Worm (Caenorhabditis elegans) whole organism, midembryonic: ENCODE measurements around the gene gpd-2.

Experiments used
- T22C8.4 ChIP-seq: fragments of 200-800 bp; sonication (Bioruptor generic); IDR thresholded peaks from 2 replicates; pipeline ENCODE4 v1.3.6; 2022; ENCODE audit warnings: missing genetic modification characterization, missing compliant biosample characterization
- cog-1 ChIP-seq: sonication (generic microtip); optimal IDR thresholded peaks from 2 replicates; lab custom pipeline; 2016; ENCODE audit warnings: missing genetic modification characterization, missing compliant biosample characterization
- flt-1 ChIP-seq: fragments of 200-800 bp; sonication (Bioruptor generic); IDR thresholded peaks from 2 replicates; pipeline ENCODE4 v1.3.6; 2022; ENCODE audit warnings: missing genetic modification characterization, missing compliant biosample characterization
- klf-2 ChIP-seq: fragments of 200-800 bp; sonication (Bioruptor generic); conservative IDR thresholded peaks from 2 replicates; pipeline ENCODE4 v1.3.6; 2022; ENCODE audit warnings: missing genetic modification reagents, missing genetic modification characterization, missing compliant biosample characterization
- med-1 ChIP-seq: sonication (generic microtip); optimal IDR thresholded peaks from 2 replicates; lab custom pipeline; 2017; ENCODE audit warnings: missing genetic modification characterization, mild to moderate bottlenecking, missing compliant biosample characterization, antibody characterized with exemption, missing genetic modification reagents; ENCODE audit not compliant: insufficient read depth
- ref-1 ChIP-seq: fragments of 200-800 bp; sonication (Bioruptor generic); conservative IDR thresholded peaks from 2 replicates; pipeline ENCODE4 v1.3.6; 2022; ENCODE audit warnings: missing genetic modification reagents, missing genetic modification characterization, missing compliant biosample characterization
- tab-1 ChIP-seq: fragments of 200-800 bp; sonication (Bioruptor generic); IDR thresholded peaks from 2 replicates; pipeline ENCODE4 v1.3.6; 2022; ENCODE audit warnings: missing genetic modification characterization, missing compliant biosample characterization
- ztf-23 ChIP-seq: fragments of 200-800 bp; sonication (Bioruptor generic); IDR thresholded peaks from 2 replicates; pipeline ENCODE4 v1.3.6; 2022; ENCODE audit warnings: missing genetic modification reagents, missing genetic modification characterization, missing compliant biosample characterization
- ztf-29 ChIP-seq: fragments of 200-800 bp; sonication (Bioruptor generic); IDR thresholded peaks from 2 replicates; pipeline ENCODE4 v1.3.6; 2022; ENCODE audit warnings: missing genetic modification reagents, missing genetic modification characterization, missing compliant biosample characterization

DNA sequence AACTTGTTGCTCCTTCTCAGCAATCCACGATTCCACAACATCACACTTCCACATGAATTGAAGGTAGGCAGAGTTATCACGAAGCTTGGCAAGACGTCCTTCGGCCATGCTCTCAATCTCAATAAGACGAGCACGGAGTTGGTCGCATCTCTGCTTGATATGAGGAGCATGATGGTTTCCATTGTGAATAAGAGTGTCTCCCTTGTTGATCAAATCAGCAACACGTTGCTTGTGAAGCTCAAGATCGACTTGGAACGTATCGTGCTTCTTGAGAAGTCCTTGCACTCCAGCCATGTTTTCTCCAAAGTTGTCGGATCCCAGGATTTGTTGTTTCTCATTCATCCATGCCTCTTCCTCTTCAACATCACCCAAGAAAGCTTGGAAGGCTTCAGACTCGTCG lies 5.1 kb upstream of the gpd-2 start:
- TF ChIP-seq klf-2 (GFP tag; lab: Robert Waterston, UW) = no peak
- TF ChIP-seq med-1 = no peak
- no peak for TF ChIP-seq flt-1 (GFP tag; lab: Robert Waterston, UW)
- TF ChIP-seq ztf-23 (GFP tag; lab: Robert Waterston, UW) = no peak
- no peak for TF ChIP-seq T22C8.4 (GFP tag; lab: Robert Waterston, UW)
- TF ChIP-seq ztf-29 (GFP tag; lab: Robert Waterston, UW) = no peak
- no peak for TF ChIP-seq tab-1 (GFP tag; lab: Robert Waterston, UW)
- TF ChIP-seq ref-1 (GFP tag; lab: Robert Waterston, UW) = no peak
- TF ChIP-seq cog-1 (tag; lab: Kevin White, UChicago) = no peak
